Fruit fly (Drosophila melanogaster) whole organism, prepupa: Measurements from ENCODE around the gene rdx.

Experiments used
- Blimp-1 ChIP-seq: fragments of 200-800 bp; sonication (Bioruptor generic); optimal IDR thresholded peaks from 3 replicates; lab custom pipeline; 2017; ENCODE audit warnings: missing biosample characterization, missing genetic modification characterization, mild to moderate bottlenecking, moderate library complexity, missing genetic modification reagents
- CG1621 ChIP-seq: fragments of 200-800 bp; sonication (Bioruptor generic); optimal IDR thresholded peaks from 3 replicates; lab custom pipeline; 2018; ENCODE audit warnings: missing biosample characterization, mild to moderate bottlenecking, missing genetic modification characterization
- CG16779 ChIP-seq: fragments of 200-800 bp; sonication (Bioruptor generic); optimal IDR thresholded peaks from 3 replicates; lab custom pipeline; 2017; ENCODE audit warnings: missing biosample characterization, mild to moderate bottlenecking, missing genetic modification characterization
- CG31627 ChIP-seq: fragments of 200-800 bp; sonication (Bioruptor generic); optimal IDR thresholded peaks from 3 replicates; lab custom pipeline; 2016; ENCODE audit warnings: missing biosample characterization, missing genetic modification characterization
- CG34406 ChIP-seq: fragments of 200-800 bp; sonication (Bioruptor generic); optimal IDR thresholded peaks from 3 replicates; lab custom pipeline; 2016; ENCODE audit warnings: missing biosample characterization, missing genetic modification characterization
- CG3919 ChIP-seq: fragments of 200-800 bp; sonication (Bioruptor generic); optimal IDR thresholded peaks from 3 replicates; lab custom pipeline; 2016; ENCODE audit warnings: missing biosample characterization, missing genetic modification characterization
- CG4318 ChIP-seq: fragments of 200-800 bp; sonication (Bioruptor generic); optimal IDR thresholded peaks from 3 replicates; lab custom pipeline; 2017; ENCODE audit warnings: missing biosample characterization, mild to moderate bottlenecking, missing genetic modification characterization
- CG6808 ChIP-seq: fragments of 200-800 bp; sonication (Bioruptor generic); optimal IDR thresholded peaks from 3 replicates; lab custom pipeline; 2017; ENCODE audit warnings: missing biosample characterization, missing genetic modification characterization, mild to moderate bottlenecking, moderate library complexity, missing genetic modification reagents
- OdsH ChIP-seq: fragments of 200-800 bp; sonication (Bioruptor generic); optimal IDR thresholded peaks from 3 replicates; lab custom pipeline; 2016; ENCODE audit warnings: missing biosample characterization, missing genetic modification characterization
- dac ChIP-seq: fragments of 200-800 bp; sonication (Bioruptor generic); optimal IDR thresholded peaks from 2 replicates; lab custom pipeline; 2017; ENCODE audit warnings: missing biosample characterization, mild to moderate bottlenecking, missing genetic modification characterization
- dsx ChIP-seq: fragments of 200-800 bp; optimal IDR thresholded peaks from 3 replicates; lab custom pipeline; 2019; ENCODE audit warnings: missing biosample characterization, mild to moderate bottlenecking, missing genetic modification characterization, moderate library complexity; ENCODE audit not compliant: poor library complexity, severe bottlenecking
- esn ChIP-seq: fragments of 200-800 bp; sonication (Bioruptor generic); optimal IDR thresholded peaks from 2 replicates; lab custom pipeline; 2016; ENCODE audit warnings: missing biosample characterization, mild to moderate bottlenecking, missing genetic modification characterization, moderate library complexity
- fd59A ChIP-seq: fragments of 200-800 bp; sonication (Bioruptor generic); optimal IDR thresholded peaks from 2 replicates; lab custom pipeline; 2017; ENCODE audit warnings: missing biosample characterization, mild to moderate bottlenecking, missing genetic modification characterization, missing genetic modification reagents

DNA sequence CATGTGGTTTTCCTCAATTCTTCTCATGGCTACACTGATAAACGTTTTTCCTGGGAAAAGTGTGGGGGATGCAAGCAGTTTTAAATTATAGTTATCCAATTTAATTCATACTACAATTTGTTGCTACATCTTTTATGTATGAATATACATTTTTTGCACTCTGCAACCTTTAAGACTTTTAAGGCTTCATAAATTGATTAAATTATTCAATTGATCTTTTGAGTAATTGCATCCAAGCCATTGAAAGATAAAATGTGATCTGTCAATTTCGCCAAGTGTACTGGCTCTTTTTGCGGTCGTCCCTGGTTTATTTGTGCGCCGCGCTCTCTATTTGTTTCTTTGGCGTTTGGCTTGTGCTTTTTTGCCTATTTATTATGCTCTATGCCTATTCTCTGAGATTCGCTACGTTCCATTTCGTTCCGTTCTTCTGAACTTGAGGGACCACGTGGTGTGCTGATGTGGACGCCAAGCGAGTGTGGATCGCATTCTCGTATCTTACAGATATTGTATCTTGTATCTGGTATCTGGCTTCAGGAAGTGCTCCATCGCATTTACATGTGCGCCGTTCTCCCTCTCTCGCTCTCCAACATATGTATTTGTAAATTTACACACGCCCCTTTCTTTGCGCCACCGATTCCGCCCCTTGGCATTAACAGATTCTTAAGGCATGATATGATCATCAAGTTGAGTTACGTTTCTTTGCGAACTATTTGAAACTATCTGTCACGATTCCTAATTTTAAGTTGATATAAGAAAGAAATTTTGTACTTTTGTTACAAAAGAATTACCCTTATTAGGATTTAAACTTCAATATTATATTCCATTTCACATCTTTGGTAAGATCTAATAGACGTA is 20.6 kb upstream of the rdx start:
- TF ChIP-seq CG3919 (GFP tag; lab: Kevin White, UChicago) = peak; percentile 83
- TF ChIP-seq Blimp-1 (GFP tag; lab: Kevin White, UChicago) = no peak
- TF ChIP-seq esn (GFP tag; lab: Kevin White, UChicago) = no peak
- peak; percentile 62 for TF ChIP-seq CG6808
- TF ChIP-seq dsx (GFP tag; lab: Kevin White, UChicago) = peak; percentile 9
- peak; percentile 93 for TF ChIP-seq CG4318
- peak; percentile 90 for TF ChIP-seq dac
- TF ChIP-seq fd59A = peak; percentile 46
- peak; percentile 84 for TF ChIP-seq OdsH (GFP tag; lab: Kevin White, UChicago)
- TF ChIP-seq CG34406 (GFP tag; lab: Kevin White, UChicago) = no peak
- peak; percentile 60 for TF ChIP-seq CG16779 (tag; lab: Kevin White, UChicago)
- no peak for TF ChIP-seq CG1621 (tag; lab: Kevin White, UChicago)
- TF ChIP-seq CG31627 = no peak
